Fruit fly (Drosophila melanogaster): Measurements from ENCODE around the gene CG10405.

CG10405 gene

dm6 chr3R:16469501-16470263, 15.4 kb downstream of the CG10405 start, which contains the start of the genes CG42232 and CSN5 (continued):
- TF ChIP-seq CG13894 (tag; optimal IDR thresholded peaks at IDR 0.05) (no peak), CG16779 (GFP tag; IDR thresholded peaks at IDR 0.05) (no peak), CG13775 (GFP tag; optimal IDR thresholded peaks at IDR 0.05) (peak; percentile 80), CG11504 (tag; optimal IDR thresholded peaks at IDR 0.05) (no peak), CG6854 (GFP tag; optimal IDR thresholded peaks at IDR 0.05) (no peak), Scr (GFP tag; IDR thresholded peaks at IDR 0.05; ENCODE audit: partially characterized antibody) (peak; percentile 64), hkb (optimal IDR thresholded peaks at IDR 0.05) (no peak), hkb (GFP tag; IDR thresholded peaks at IDR 0.05) (peak; percentile 51; the same call in 1 of the 2 replicates), CG7556 (GFP tag; optimal IDR thresholded peaks at IDR 0.05) (no peak), CG10959 (GFP tag; IDR thresholded peaks at IDR 0.05) (no peak), run (tag; optimal IDR thresholded peaks at IDR 0.05) (peak; percentile 17), CG9817 (tag; optimal IDR thresholded peaks at IDR 0.05) (peak; percentile 51), unc-4 (GFP tag; IDR thresholded peaks at IDR 0.05; ENCODE audit: partially characterized antibody) (peak; percentile 50; the same call in 1 of the 2 replicates), CG11696 (GFP tag; IDR thresholded peaks at IDR 0.05) (no peak), chm (GFP tag; IDR thresholded peaks at IDR 0.05) (no peak), eyg (GFP tag; optimal IDR thresholded peaks at IDR 0.05) (no peak), Adf1 (GFP tag; IDR thresholded peaks at IDR 0.05) (no peak), wor (GFP tag; IDR thresholded peaks at IDR 0.05) (no peak), gce (GFP tag; IDR thresholded peaks at IDR 0.05) (no peak), Xrp1 (GFP tag; IDR thresholded peaks at IDR 0.05) (peak; percentile 55; the same call in 1 of the 2 replicates), CG14710 (tag; optimal IDR thresholded peaks at IDR 0.05) (peak; percentile 87), CG4360 (GFP tag; IDR thresholded peaks at IDR 0.05) (no peak), CG2116 (GFP tag; optimal IDR thresholded peaks at IDR 0.05) (peak; percentile 67), CG8359 (GFP tag; optimal IDR thresholded peaks at IDR 0.05; ENCODE audit: borderline replicate concordance) (no peak), Rfx (GFP tag; IDR thresholded peaks at IDR 0.05) (peak; percentile 65; the same call in 1 of the 2 replicates), Myb (GFP tag; optimal IDR thresholded peaks at IDR 0.05) (peak; percentile 96), CG4730 (GFP tag; IDR thresholded peaks at IDR 0.05) (0 out of 2 replicates have a peak, but pooled peaks have one; percentile 21), HHEX (GFP tag; optimal IDR thresholded peaks at IDR 0.05) (peak; percentile 33), CG14860 (GFP tag; IDR thresholded peaks at IDR 0.05; ENCODE audit: partially characterized antibody) (peak; percentile 30; the same call in 1 of the 3 replicates), Drgx (GFP tag; IDR thresholded peaks at IDR 0.05) (no peak), Neu2 (GFP tag; optimal IDR thresholded peaks at IDR 0.05; ENCODE audit: borderline replicate concordance) (no peak), CG7271 (tag; optimal IDR thresholded peaks at IDR 0.05) (no peak), CG43689 (GFP tag; IDR thresholded peaks at IDR 0.05) (no peak), ato (GFP tag; IDR thresholded peaks at IDR 0.05; ENCODE audit: partially characterized antibody) (no peak), CG17361 (GFP tag; IDR thresholded peaks at IDR 0.05) (no peak; the same call in 2 of the 3 replicates), p53 (GFP tag; optimal IDR thresholded peaks at IDR 0.05) (peak; percentile 49), CG32532 (GFP tag; IDR thresholded peaks at IDR 0.05) (peak; percentile 57), CG42726 (GFP tag; IDR thresholded peaks at IDR 0.05; ENCODE audit: partially characterized antibody) (no peak), CG15479 (GFP tag; optimal IDR thresholded peaks at IDR 0.05) (peak; percentile 30), rib (GFP tag; IDR thresholded peaks at IDR 0.05) (0 out of 2 replicates have a peak, but pooled peaks have one; percentile 30), CG2712 (tag; optimal IDR thresholded peaks at IDR 0.05) (peak; percentile 2), lilli (GFP tag; optimal IDR thresholded peaks at IDR 0.05) (no peak), twi (tag; optimal IDR thresholded peaks at IDR 0.05) (peak; percentile 12), CG34224 (GFP tag; IDR thresholded peaks at IDR 0.05; ENCODE audit: partially characterized antibody) (no peak), Chrac-16 (GFP tag; optimal IDR thresholded peaks at IDR 0.05) (peak; percentile 71), da (GFP tag; optimal IDR thresholded peaks at IDR 0.05) (no peak), Hr3 (GFP tag; optimal IDR thresholded peaks at IDR 0.05) (peak; percentile 72), CG9932 (GFP tag; IDR thresholded peaks at IDR 0.05) (peak; percentile 68), E2f1 (GFP tag; IDR thresholded peaks at IDR 0.05) (peak; percentile 21; the same call in 1 of the 2 replicates)
